Fruit fly (Drosophila melanogaster) whole organism, embryonic: ENCODE data around the gene slam.
A peak's percentile ranks its signal among the peaks of the same experiment; 100 is the strongest.

ENCODE experiments used
- ATbp ChIP-seq: fragments of 200-800 bp; sonication (Bioruptor generic); optimal IDR thresholded peaks from 2 replicates; lab custom pipeline; 2017; ENCODE audit warnings: missing biosample characterization, mild to moderate bottlenecking, missing genetic modification characterization, missing genetic modification reagents
- Atf-2 ChIP-seq: fragments of 200-800 bp; sonication (Bioruptor generic); optimal IDR thresholded peaks from 2 replicates; lab custom pipeline; 2016; ENCODE audit warnings: missing biosample characterization, missing genetic modification characterization
- Bdp1 ChIP-seq: fragments of 200-800 bp; sonication (Bioruptor generic); optimal IDR thresholded peaks from 3 replicates; lab custom pipeline; 2016; ENCODE audit warnings: missing biosample characterization, missing genetic modification characterization
- CG10366 ChIP-seq: fragments of 200-800 bp; sonication (Bioruptor generic); IDR thresholded peaks from 2 replicates; pipeline ENCODE4 v1.3.6; 2022; ENCODE audit warnings: missing biosample characterization, missing genetic modification characterization
- CG10462 ChIP-seq: fragments of 200-800 bp; sonication (Bioruptor generic); optimal IDR thresholded peaks from 2 replicates; lab custom pipeline; 2016; ENCODE audit warnings: missing biosample characterization, missing genetic modification characterization
- CG11723 ChIP-seq: fragments of 200-800 bp; sonication (Bioruptor generic); optimal IDR thresholded peaks from 2 replicates; lab custom pipeline; 2017; ENCODE audit warnings: missing biosample characterization, mild to moderate bottlenecking, missing genetic modification characterization
- CG13123 ChIP-seq: fragments of 200-800 bp; sonication (Bioruptor generic); optimal IDR thresholded peaks from 2 replicates; lab custom pipeline; 2016; ENCODE audit warnings: missing biosample characterization, missing genetic modification characterization
- CG14441 ChIP-seq: fragments of 200-800 bp; sonication (Bioruptor generic); IDR thresholded peaks from 2 replicates; pipeline ENCODE4 v1.3.6; 2022; ENCODE audit warnings: missing biosample characterization, missing genetic modification characterization
- CG16815 ChIP-seq: fragments of 200-800 bp; sonication (Bioruptor generic); optimal IDR thresholded peaks from 3 replicates; lab custom pipeline; 2017; ENCODE audit warnings: missing biosample characterization, mild to moderate bottlenecking, missing genetic modification characterization
- CG17186 ChIP-seq: fragments of 200-800 bp; sonication (Bioruptor generic); optimal IDR thresholded peaks from 3 replicates; lab custom pipeline; 2017; ENCODE audit warnings: missing biosample characterization, missing genetic modification reagents, missing genetic modification characterization
- CG17328 ChIP-seq: fragments of 200-800 bp; sonication (Bioruptor generic); IDR thresholded peaks from 2 replicates; pipeline ENCODE4 v1.3.6; 2022; ENCODE audit warnings: missing biosample characterization, missing genetic modification characterization
- CG17361 ChIP-seq: fragments of 200-800 bp; sonication (Bioruptor generic); IDR thresholded peaks from 3 replicates; pipeline ENCODE4 v1.3.6; 2022; ENCODE audit warnings: missing biosample characterization, missing genetic modification characterization
- CG17912 ChIP-seq: fragments of 200-800 bp; sonication (Bioruptor generic); optimal IDR thresholded peaks from 2 replicates; lab custom pipeline; 2018; ENCODE audit warnings: missing biosample characterization, mild to moderate bottlenecking, missing genetic modification characterization
- CG1792 ChIP-seq: fragments of 200-800 bp; sonication (Bioruptor generic); optimal IDR thresholded peaks from 2 replicates; lab custom pipeline; 2016; ENCODE audit warnings: missing biosample characterization, missing genetic modification characterization
- CG32532 ChIP-seq: fragments of 200-800 bp; sonication (Bioruptor generic); IDR thresholded peaks from 2 replicates; pipeline ENCODE4 v1.3.6; 2022; ENCODE audit warnings: missing biosample characterization, missing genetic modification characterization
- CG32772 ChIP-seq: fragments of 200-800 bp; sonication (Bioruptor generic); IDR thresholded peaks from 2 replicates; pipeline ENCODE4 v1.3.6; 2022; ENCODE audit warnings: missing biosample characterization, missing genetic modification characterization
- CG33213 ChIP-seq: fragments of 200-800 bp; sonication (Bioruptor generic); optimal IDR thresholded peaks from 3 replicates; lab custom pipeline; 2016; ENCODE audit warnings: missing biosample characterization, missing genetic modification characterization
- CG4282 ChIP-seq: fragments of 200-800 bp; sonication (Bioruptor generic); optimal IDR thresholded peaks from 2 replicates; lab custom pipeline; 2016; ENCODE audit warnings: missing biosample characterization, missing genetic modification characterization
- CG4820 ChIP-seq: fragments of 200-800 bp; sonication (Bioruptor generic); optimal IDR thresholded peaks from 3 replicates; lab custom pipeline; 2016; ENCODE audit warnings: missing biosample characterization, missing genetic modification characterization
- CG5953 ChIP-seq: fragments of 200-800 bp; sonication (Bioruptor generic); IDR thresholded peaks from 2 replicates; pipeline ENCODE4 v1.3.6; 2022; ENCODE audit warnings: missing biosample characterization, missing genetic modification characterization
- CG7372 ChIP-seq: fragments of 200-800 bp; sonication (Bioruptor generic); IDR thresholded peaks from 2 replicates; pipeline ENCODE4 v1.3.6; 2022; ENCODE audit warnings: missing biosample characterization, missing genetic modification characterization
- E2f1 ChIP-seq: fragments of 200-800 bp; sonication (Bioruptor generic); IDR thresholded peaks from 2 replicates; pipeline ENCODE4 v1.3.6; 2022; ENCODE audit warnings: missing biosample characterization, missing genetic modification characterization
- Fer2 ChIP-seq: fragments of 200-800 bp; sonication (Bioruptor generic); optimal IDR thresholded peaks from 2 replicates; lab custom pipeline; 2018; ENCODE audit warnings: missing biosample characterization, mild to moderate bottlenecking, missing genetic modification characterization, moderate library complexity
- Gug ChIP-seq: fragments of 200-800 bp; sonication (Bioruptor generic); IDR thresholded peaks from 4 replicates; pipeline ENCODE4 v1.3.6; 2022; ENCODE audit warnings: missing biosample characterization, missing genetic modification characterization
- H15 ChIP-seq: fragments of 200-800 bp; sonication (Bioruptor generic); IDR thresholded peaks from 3 replicates; pipeline ENCODE4 v1.3.6; 2022; ENCODE audit warnings: missing biosample characterization, missing genetic modification characterization
- NC2α ChIP-seq: fragments of 200-800 bp; sonication (Bioruptor generic); optimal IDR thresholded peaks from 2 replicates; lab custom pipeline; 2016; ENCODE audit warnings: missing biosample characterization, missing genetic modification characterization
- Ptx1 ChIP-seq: fragments of 200-800 bp; sonication (Bioruptor generic); IDR thresholded peaks from 2 replicates; pipeline ENCODE4 v1.3.6; 2022; ENCODE audit warnings: missing biosample characterization, missing genetic modification characterization
- Ravus ChIP-seq: fragments of 200-800 bp; sonication (Bioruptor generic); IDR thresholded peaks from 2 replicates; pipeline ENCODE4 v1.3.6; 2022; ENCODE audit warnings: missing biosample characterization, missing genetic modification characterization
- Xbp1 ChIP-seq: fragments of 200-800 bp; sonication (Bioruptor generic); optimal IDR thresholded peaks from 3 replicates; lab custom pipeline; 2016; ENCODE audit warnings: missing biosample characterization, mild to moderate bottlenecking, missing genetic modification characterization
- ara ChIP-seq: fragments of 200-800 bp; sonication (Bioruptor generic); IDR thresholded peaks from 2 replicates; pipeline ENCODE4 v1.3.6; 2022; ENCODE audit warnings: missing biosample characterization, missing genetic modification characterization
- ato ChIP-seq: fragments of 200-800 bp; sonication (Bioruptor generic); IDR thresholded peaks from 2 replicates; pipeline ENCODE4 v1.3.6; 2022; ENCODE audit warnings: missing biosample characterization, missing genetic modification characterization; ENCODE audit not compliant: partially characterized antibody
- bcd ChIP-seq: fragments of 200-800 bp; sonication (Bioruptor generic); optimal IDR thresholded peaks from 2 replicates; lab custom pipeline; 2017; ENCODE audit warnings: missing biosample characterization, mild to moderate bottlenecking, missing genetic modification characterization
- bigmax ChIP-seq: fragments of 200-800 bp; sonication (Bioruptor generic); optimal IDR thresholded peaks from 2 replicates; lab custom pipeline; 2018; ENCODE audit warnings: missing biosample characterization, mild to moderate bottlenecking, missing genetic modification characterization
- cas ChIP-seq: fragments of 200-800 bp; sonication (Bioruptor generic); IDR thresholded peaks from 2 replicates; pipeline ENCODE4 v1.3.6; 2022; ENCODE audit warnings: missing biosample characterization, missing genetic modification characterization
- chm ChIP-seq: fragments of 200-800 bp; sonication (Bioruptor generic); IDR thresholded peaks from 2 replicates; pipeline ENCODE4 v1.3.6; 2022; ENCODE audit warnings: missing biosample characterization, missing genetic modification characterization
- crol ChIP-seq: fragments of 200-800 bp; sonication (Bioruptor generic); IDR thresholded peaks from 2 replicates; pipeline ENCODE4 v1.3.6; 2022; ENCODE audit warnings: missing biosample characterization, missing genetic modification characterization
- da ChIP-seq: fragments of 200-800 bp; sonication (Bioruptor generic); optimal IDR thresholded peaks from 2 replicates; lab custom pipeline; 2016; ENCODE audit warnings: missing biosample characterization, missing genetic modification characterization
- dmrt11E ChIP-seq: fragments of 200-800 bp; sonication (Bioruptor generic); optimal IDR thresholded peaks from 3 replicates; lab custom pipeline; 2018; ENCODE audit warnings: missing biosample characterization, mild to moderate bottlenecking, missing genetic modification characterization, moderate library complexity
- fru ChIP-seq: fragments of >200 bp; optimal IDR thresholded peaks from 2 replicates; lab custom pipeline; 2017
- grn ChIP-seq: fragments of 200-800 bp; sonication (Bioruptor generic); optimal IDR thresholded peaks from 3 replicates; lab custom pipeline; 2017; ENCODE audit warnings: missing biosample characterization, missing genetic modification characterization
- inv ChIP-seq: fragments of 200-800 bp; sonication (Bioruptor generic); IDR thresholded peaks from 2 replicates; pipeline ENCODE4 v1.3.6; 2022; ENCODE audit warnings: missing biosample characterization, missing genetic modification characterization; ENCODE audit not compliant: partially characterized antibody
- lbe ChIP-seq: fragments of 200-800 bp; sonication (Bioruptor generic); optimal IDR thresholded peaks from 2 replicates; lab custom pipeline; 2016; ENCODE audit warnings: missing biosample characterization, mild to moderate bottlenecking, missing genetic modification characterization
- odd ChIP-seq: fragments of 200-800 bp; sonication (Bioruptor generic); optimal IDR thresholded peaks from 2 replicates; lab custom pipeline; 2017; ENCODE audit warnings: missing biosample characterization, mild to moderate bottlenecking, missing genetic modification characterization
- pnt ChIP-seq: fragments of 200-800 bp; sonication (Bioruptor generic); optimal IDR thresholded peaks from 3 replicates; lab custom pipeline; 2016; ENCODE audit warnings: missing biosample characterization, missing genetic modification characterization
- pum ChIP-seq: fragments of 200-800 bp; sonication (Bioruptor generic); optimal IDR thresholded peaks from 2 replicates; lab custom pipeline; 2016; ENCODE audit warnings: missing biosample characterization, missing genetic modification characterization
- pzg ChIP-seq: fragments of 200-800 bp; sonication (Bioruptor generic); optimal IDR thresholded peaks from 3 replicates; lab custom pipeline; 2018; ENCODE audit warnings: missing biosample characterization, mild to moderate bottlenecking, missing genetic modification characterization, moderate library complexity
- seq ChIP-seq: fragments of 200-800 bp; sonication (Bioruptor generic); IDR thresholded peaks from 2 replicates; pipeline ENCODE4 v1.3.6; 2022; ENCODE audit warnings: missing biosample characterization, missing genetic modification characterization
- sqz ChIP-seq: fragments of 200-800 bp; sonication (Bioruptor generic); optimal IDR thresholded peaks from 3 replicates; lab custom pipeline; 2018; ENCODE audit warnings: missing biosample characterization, mild to moderate bottlenecking, missing genetic modification characterization
- ssp ChIP-seq: fragments of 200-800 bp; sonication (Bioruptor generic); IDR thresholded peaks from 2 replicates; pipeline ENCODE4 v1.3.6; 2022; ENCODE audit warnings: missing biosample characterization, missing genetic modification characterization
- tin ChIP-seq: fragments of 200-800 bp; sonication (Bioruptor generic); optimal IDR thresholded peaks from 3 replicates; lab custom pipeline; 2016; ENCODE audit warnings: missing biosample characterization, missing genetic modification characterization
- toy ChIP-seq: fragments of 200-800 bp; sonication (Bioruptor generic); IDR thresholded peaks from 2 replicates; pipeline ENCODE4 v1.3.6; 2022; ENCODE audit warnings: missing biosample characterization, missing genetic modification characterization

Gene slam

dm6 chr2L:6323536-6324385 lies 48.4 kb upstream of the slam start, which contains the start of gene PDZ-GEF (continued):
- TF ChIP-seq ssp (GFP tag; lab: Robert Waterston, UW) = peak; percentile 63
- peak; percentile 8; the same call in 1 of the 2 replicates for TF ChIP-seq CG32772 (GFP tag; lab: Robert Waterston, UW)
- TF ChIP-seq CG17912 (GFP tag; lab: Kevin White, UChicago) = no peak
- peak; percentile 16 for TF ChIP-seq CG4282
- peak; percentile 37 for TF ChIP-seq pum (GFP tag; lab: Kevin White, UChicago)
- TF ChIP-seq odd (GFP tag; lab: Kevin White, UChicago) = no peak
- no peak for TF ChIP-seq E2f1
- peak; percentile 50; the same call in 1 of the 2 replicates for TF ChIP-seq CG17328 (GFP tag; lab: Robert Waterston, UW)
- TF ChIP-seq CG17186 (GFP tag; lab: Kevin White, UChicago) = no peak
- TF ChIP-seq ato = no peak; the same call in 1 of the 2 replicates
- peak; percentile 38 for TF ChIP-seq bcd (GFP tag; lab: Kevin White, UChicago)
- peak; percentile 69; the same call in 2 of the 3 replicates for TF ChIP-seq H15
- peak; percentile 43; the same call in 1 of the 4 replicates for TF ChIP-seq Gug (GFP tag; lab: Robert Waterston, UW)
- TF ChIP-seq CG11723 = no peak
- TF ChIP-seq pzg (GFP tag; lab: Kevin White, UChicago) = peak; percentile 89
- peak; percentile 81 for TF ChIP-seq CG32532 (GFP tag; lab: Robert Waterston, UW)
- TF ChIP-seq Fer2 = no peak
- TF ChIP-seq crol (GFP tag; lab: Robert Waterston, UW) = no peak
- no peak for TF ChIP-seq cas (GFP tag; lab: Robert Waterston, UW)
- TF ChIP-seq CG17361 (GFP tag; lab: Robert Waterston, UW) = no peak; the same call in 2 of the 3 replicates
- TF ChIP-seq CG5953 = no peak
- TF ChIP-seq CG4820 (GFP tag; lab: Kevin White, UChicago) = peak; percentile 46
- TF ChIP-seq pnt = peak; percentile 32
- TF ChIP-seq Xbp1 (GFP tag; lab: Kevin White, UChicago) = peak; percentile 77
- TF ChIP-seq Bdp1 (GFP tag; lab: Kevin White, UChicago) = no peak
- TF ChIP-seq toy = no peak
- no peak for TF ChIP-seq Ravus (GFP tag; lab: Robert Waterston, UW)
- peak; percentile 37 for TF ChIP-seq NC2α (GFP tag; lab: Kevin White, UChicago)
- no peak for TF ChIP-seq seq (GFP tag; lab: Robert Waterston, UW)
- peak; percentile 21 for TF ChIP-seq CG10462
- no peak for TF ChIP-seq bigmax
- TF ChIP-seq fru (lab: Kevin White, UChicago) = no peak
- TF ChIP-seq grn (GFP tag; lab: Kevin White, UChicago) = no peak
- TF ChIP-seq tin (GFP tag; lab: Kevin White, UChicago) = peak; percentile 62
- no peak for TF ChIP-seq lbe (GFP tag; lab: Kevin White, UChicago)
- peak; percentile 53 for TF ChIP-seq CG14441 (GFP tag; lab: Robert Waterston, UW)
- TF ChIP-seq CG7372 (GFP tag; lab: Robert Waterston, UW) = no peak; the same call in 1 of the 2 replicates
- TF ChIP-seq ara = no peak
- TF ChIP-seq CG1792 (GFP tag; lab: Kevin White, UChicago) = no peak
- TF ChIP-seq Ptx1 (GFP tag; lab: Robert Waterston, UW) = peak; percentile 59
- TF ChIP-seq chm (GFP tag; lab: Robert Waterston, UW) = no peak; the same call in 1 of the 2 replicates
- no peak for TF ChIP-seq sqz
- peak; percentile 35 for TF ChIP-seq da (GFP tag; lab: Kevin White, UChicago)
- no peak for TF ChIP-seq CG16815 (GFP tag; lab: Kevin White, UChicago)
- TF ChIP-seq Atf-2 (GFP tag; lab: Kevin White, UChicago) = peak; percentile 46
- peak; percentile 50; the same call in 1 of the 2 replicates for TF ChIP-seq CG10366 (GFP tag; lab: Robert Waterston, UW)
- TF ChIP-seq CG33213 (GFP tag; lab: Kevin White, UChicago) = peak; percentile 92
- peak; percentile 20 for TF ChIP-seq CG13123 (GFP tag; lab: Kevin White, UChicago)
- 0 out of 2 replicates have a peak, but pooled peaks have one; percentile 33 for TF ChIP-seq inv (GFP tag; lab: Robert Waterston, UW)
- TF ChIP-seq ATbp (GFP tag; lab: Kevin White, UChicago) = no peak
- peak; percentile 50 for TF ChIP-seq dmrt11E (tag; lab: Kevin White, UChicago)
